Worm (Caenorhabditis elegans) whole organism, early embryonic: Measurements from ENCODE around the gene vps-32.1.

Experiments
- B0310.2 ChIP-seq: sonication (generic microtip); optimal IDR thresholded peaks from 2 replicates; lab custom pipeline; 2016; ENCODE audit warnings: mild to moderate bottlenecking, missing genetic modification characterization, missing compliant biosample characterization
- F13C5.2 ChIP-seq: sonication (generic microtip); optimal IDR thresholded peaks from 2 replicates; lab custom pipeline; 2017; ENCODE audit warnings: mild to moderate bottlenecking, missing genetic modification characterization, inconsistent platforms, missing compliant biosample characterization
- aly-1 ChIP-seq: sonication (generic microtip); optimal IDR thresholded peaks from 2 replicates; lab custom pipeline; 2016; ENCODE audit warnings: missing genetic modification characterization, missing compliant biosample characterization
- ama-1 ChIP-seq: fragments of 150-350 bp; optimal IDR thresholded peaks from 2 replicates; lab custom pipeline; 2014
- ceh-13 ChIP-seq: fragments of 200-800 bp; sonication (Bioruptor generic); optimal IDR thresholded peaks from 2 replicates; lab custom pipeline; 2018; ENCODE audit warnings: mild to moderate bottlenecking, missing genetic modification characterization, missing compliant biosample characterization
- ceh-36 ChIP-seq: sonication (generic microtip); optimal IDR thresholded peaks from 2 replicates; lab custom pipeline; 2016; ENCODE audit warnings: missing genetic modification characterization, inconsistent platforms, missing compliant biosample characterization
- ets-7 ChIP-seq: sonication (generic microtip); optimal IDR thresholded peaks from 2 replicates; lab custom pipeline; 2016; ENCODE audit warnings: missing genotype, missing genetic modification characterization, missing compliant biosample characterization
- flt-1 ChIP-seq: fragments of 200-800 bp; sonication (Bioruptor generic); IDR thresholded peaks from 2 replicates; pipeline ENCODE4 v1.3.6; 2022; ENCODE audit warnings: missing genetic modification characterization, missing compliant biosample characterization
- hmbx-1 ChIP-seq: sonication (generic microtip); optimal IDR thresholded peaks from 2 replicates; lab custom pipeline; 2016; ENCODE audit warnings: mild to moderate bottlenecking, missing genetic modification characterization, missing compliant biosample characterization
- hmg-4 ChIP-seq: fragments of 200-800 bp; sonication (Bioruptor generic); optimal IDR thresholded peaks from 2 replicates; lab custom pipeline; 2018; ENCODE audit warnings: mild to moderate bottlenecking, missing genetic modification characterization, missing compliant biosample characterization
- hnd-1 ChIP-seq: sonication (generic microtip); optimal IDR thresholded peaks from 2 replicates; lab custom pipeline; 2016; ENCODE audit warnings: missing genetic modification characterization, missing compliant biosample characterization
- pes-1 ChIP-seq: fragments of 200-800 bp; sonication (Bioruptor generic); IDR thresholded peaks from 2 replicates; pipeline ENCODE4 v1.3.6; 2022; ENCODE audit warnings: missing genetic modification reagents, missing genetic modification characterization, missing compliant biosample characterization
- scrt-1 ChIP-seq: fragments of 200-800 bp; sonication (Bioruptor generic); IDR thresholded peaks from 2 replicates; pipeline ENCODE4 v1.3.6; 2022; ENCODE audit warnings: missing genetic modification characterization, missing compliant biosample characterization
- sea-1 ChIP-seq: fragments of 200-800 bp; sonication (Bioruptor generic); conservative IDR thresholded peaks from 2 replicates; pipeline ENCODE4 v1.3.6; 2022; ENCODE audit warnings: missing genetic modification characterization, missing compliant biosample characterization
- tbx-11 ChIP-seq: fragments of 200-800 bp; sonication (Bioruptor generic); IDR thresholded peaks from 2 replicates; pipeline ENCODE4 v1.3.6; 2022; ENCODE audit warnings: missing genetic modification characterization, missing compliant biosample characterization
- tbx-37 ChIP-seq: fragments of 200-800 bp; sonication (Bioruptor generic); conservative IDR thresholded peaks from 2 replicates; pipeline ENCODE4 v1.3.6; 2022; ENCODE audit warnings: missing genetic modification reagents, missing genetic modification characterization, missing compliant biosample characterization
- tra-4 ChIP-seq: sonication (generic microtip); optimal IDR thresholded peaks from 2 replicates; lab custom pipeline; 2017; ENCODE audit warnings: missing genetic modification characterization, missing compliant biosample characterization

The vps-32.1 gene

DNA sequence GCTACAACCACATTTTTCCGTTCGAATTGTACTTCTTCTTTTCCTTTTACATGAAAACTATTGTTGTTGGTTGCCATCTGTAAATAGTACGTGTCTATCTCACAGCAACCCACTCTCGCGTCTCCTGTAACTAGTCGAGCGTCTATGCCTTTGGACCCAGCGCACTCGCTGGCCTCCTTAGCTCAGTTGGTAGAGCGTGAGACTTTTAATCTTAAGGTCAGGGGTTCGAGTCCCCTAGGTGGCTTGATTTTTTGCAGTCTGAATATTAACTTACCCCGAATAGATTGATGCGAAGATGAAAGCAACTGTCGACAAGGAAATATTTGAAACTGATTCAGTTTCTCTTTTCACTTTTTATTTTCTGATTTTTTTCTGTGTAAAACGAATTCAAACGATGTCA lies 24.4 kb upstream of the vps-32.1 start, which contains the start of gene mpz-3:
mpz-3 (minus strand) TSS at position 320 of the 400 bp plus-strand sequence.
- no peak for TF ChIP-seq tra-4
- peak; percentile 64 for TF ChIP-seq ceh-36
- TF ChIP-seq hmbx-1 (tag; lab: Kevin White, UChicago) = no peak
- TF ChIP-seq sea-1 (GFP tag; lab: Robert Waterston, UW) = no peak
- TF ChIP-seq ets-7 (tag; lab: Kevin White, UChicago) = peak; percentile 30
- TF ChIP-seq scrt-1 (GFP tag; lab: Robert Waterston, UW) = peak; percentile 77
- no peak for TF ChIP-seq hmg-4 (GFP tag; lab: Kevin White, UChicago)
- TF ChIP-seq hnd-1 (tag; lab: Kevin White, UChicago) = peak; percentile 47
- TF ChIP-seq F13C5.2 (tag; lab: Kevin White, UChicago) = peak; percentile 72
- TF ChIP-seq tbx-37 (GFP tag; lab: Robert Waterston, UW) = no peak; the same call in 1 of the 2 replicates
- no peak for TF ChIP-seq pes-1 (GFP tag; lab: Robert Waterston, UW)
- TF ChIP-seq ama-1 = no peak
- peak; percentile 58 for TF ChIP-seq ceh-13 (GFP tag; lab: Kevin White, UChicago)
- peak; percentile 83 for TF ChIP-seq tbx-11
- peak; percentile 81; the same call in 1 of the 2 replicates for TF ChIP-seq flt-1 (GFP tag; lab: Robert Waterston, UW)
- TF ChIP-seq B0310.2 (tag; lab: Kevin White, UChicago) = peak; percentile 30
- TF ChIP-seq aly-1 (tag; lab: Kevin White, UChicago) = peak; percentile 74

DNA sequence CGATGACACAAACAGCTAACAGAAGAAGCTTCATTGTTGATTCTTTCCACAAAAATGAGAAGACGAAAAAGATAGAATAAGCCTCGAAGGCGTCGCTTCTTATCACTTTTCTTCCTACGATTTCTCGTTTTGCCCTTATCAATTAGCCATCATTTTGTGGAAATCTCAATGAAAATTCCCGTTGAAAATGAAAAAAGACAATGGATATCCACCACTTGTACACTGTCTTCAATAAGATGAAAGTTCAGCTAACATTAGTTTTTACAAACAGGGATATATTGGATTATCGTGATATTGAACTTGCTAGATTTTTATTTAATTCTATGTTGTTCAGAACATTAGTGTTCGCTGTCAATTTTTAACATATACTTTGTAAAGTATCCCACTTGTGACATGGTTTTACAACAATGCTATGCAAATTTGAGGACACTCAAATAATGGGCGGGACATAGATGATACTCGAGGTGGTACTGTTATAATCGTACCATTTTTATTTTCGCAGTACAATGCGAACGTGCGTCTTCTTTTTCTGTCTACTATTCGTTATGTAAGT lies 22.8 kb upstream of the vps-32.1 start, which contains the start of the genes F18C5.5 and F18C5.9:
F18C5.5 (minus strand) TSS at position 101 of the 553 bp plus-strand sequence.
F18C5.9 (plus strand) TSS at position 503 of the 553 bp plus-strand sequence.
- TF ChIP-seq sea-1 (GFP tag; lab: Robert Waterston, UW) (no peak), hnd-1 (tag; lab: Kevin White, UChicago) (no peak), hmbx-1 (tag; lab: Kevin White, UChicago) (no peak), flt-1 (GFP tag; lab: Robert Waterston, UW) (no peak), tbx-11 (no peak), hmg-4 (GFP tag; lab: Kevin White, UChicago) (no peak), tra-4 (no peak), ets-7 (tag; lab: Kevin White, UChicago) (no peak), F13C5.2 (tag; lab: Kevin White, UChicago) (no peak), pes-1 (GFP tag; lab: Robert Waterston, UW) (no peak), aly-1 (tag; lab: Kevin White, UChicago) (no peak), B0310.2 (tag; lab: Kevin White, UChicago) (no peak), ceh-13 (GFP tag; lab: Kevin White, UChicago) (no peak), ama-1 (no peak), scrt-1 (GFP tag; lab: Robert Waterston, UW) (no peak)

DNA sequence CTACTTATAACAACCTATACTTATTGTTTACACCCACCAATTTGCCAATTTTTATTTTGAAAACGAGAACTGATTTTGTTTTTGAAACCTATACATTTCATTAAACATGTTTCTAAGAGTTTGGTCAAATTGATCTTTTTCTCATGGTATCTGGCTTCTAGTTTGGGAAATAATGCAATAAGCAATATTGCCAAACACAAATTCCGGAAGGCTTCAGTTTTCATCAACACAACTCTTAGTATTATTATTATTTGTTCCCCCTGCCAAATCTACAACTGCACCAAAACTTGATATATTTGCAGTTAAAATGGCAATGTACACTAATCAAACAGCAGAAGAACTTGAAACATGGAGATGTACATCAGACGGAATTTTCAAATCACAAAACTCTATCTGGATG lies 20.8 kb upstream of the vps-32.1 start, which contains the start of gene sra-27:
sra-27 (plus strand) TSS at position 301 of the 400 bp plus-strand sequence.
- TF ChIP-seq hmg-4 (GFP tag; lab: Kevin White, UChicago) (no peak), ceh-36 (no peak), tra-4 (no peak), B0310.2 (tag; lab: Kevin White, UChicago) (no peak), hmbx-1 (tag; lab: Kevin White, UChicago) (no peak)

DNA sequence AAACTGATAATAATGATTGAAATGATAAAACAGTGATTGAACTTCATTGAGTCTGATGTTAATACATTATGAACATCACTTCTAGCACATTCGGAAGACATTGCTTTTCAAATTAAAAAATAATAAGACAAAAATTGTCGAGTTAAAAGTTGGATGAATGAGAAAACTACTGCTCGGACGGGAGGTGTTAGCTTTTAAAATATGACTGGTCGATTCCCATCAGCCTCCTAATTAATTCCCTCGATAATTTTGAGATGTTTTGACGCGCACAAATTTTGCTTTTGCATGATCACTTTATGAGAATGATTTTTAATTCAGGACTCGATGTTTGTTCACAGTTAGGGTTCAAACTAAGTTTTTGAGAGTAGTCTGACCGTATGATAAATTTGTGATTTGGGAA lies 15.8 kb upstream of the vps-32.1 start, which contains the start of gene sra-28:
sra-28 (minus strand) TSS at position 101 of the 400 bp plus-strand sequence.
- TF ChIP-seq F13C5.2 (tag; lab: Kevin White, UChicago) (no peak), scrt-1 (GFP tag; lab: Robert Waterston, UW) (no peak), aly-1 (tag; lab: Kevin White, UChicago) (no peak)

DNA sequence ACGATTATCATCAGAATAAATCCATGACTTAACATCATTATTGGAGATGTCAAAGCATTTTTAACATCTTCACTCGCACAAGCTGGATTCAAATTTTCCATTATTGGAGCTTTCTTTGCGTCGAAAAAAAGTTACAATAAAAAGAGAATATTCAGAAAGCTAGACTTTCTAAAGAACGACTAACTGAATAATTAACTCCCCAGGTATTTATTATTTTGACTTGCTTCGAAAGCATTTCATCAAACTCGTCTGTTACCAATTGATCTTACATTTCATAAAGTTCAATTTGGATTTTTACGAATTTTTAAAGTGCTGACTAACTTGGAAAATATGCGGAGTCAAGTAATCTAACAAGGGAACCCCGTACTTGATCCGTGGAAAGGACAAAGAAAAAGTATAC lies 13.9 kb upstream of the vps-32.1 start, which contains the start of gene sra-29:
sra-29 (minus strand) TSS at position 101 of the 400 bp plus-strand sequence.
- TF ChIP-seq aly-1 (tag; lab: Kevin White, UChicago) (no peak), hmg-4 (GFP tag; lab: Kevin White, UChicago) (no peak), ceh-13 (GFP tag; lab: Kevin White, UChicago) (no peak), tra-4 (no peak), F13C5.2 (tag; lab: Kevin White, UChicago) (no peak), ets-7 (tag; lab: Kevin White, UChicago) (no peak), scrt-1 (GFP tag; lab: Robert Waterston, UW) (no peak), tbx-11 (no peak), sea-1 (GFP tag; lab: Robert Waterston, UW) (no peak), pes-1 (GFP tag; lab: Robert Waterston, UW) (no peak), tbx-37 (GFP tag; lab: Robert Waterston, UW) (no peak), flt-1 (GFP tag; lab: Robert Waterston, UW) (no peak), B0310.2 (tag; lab: Kevin White, UChicago) (no peak), ceh-36 (no peak), ama-1 (no peak), hmbx-1 (tag; lab: Kevin White, UChicago) (no peak), hnd-1 (tag; lab: Kevin White, UChicago) (no peak)

DNA sequence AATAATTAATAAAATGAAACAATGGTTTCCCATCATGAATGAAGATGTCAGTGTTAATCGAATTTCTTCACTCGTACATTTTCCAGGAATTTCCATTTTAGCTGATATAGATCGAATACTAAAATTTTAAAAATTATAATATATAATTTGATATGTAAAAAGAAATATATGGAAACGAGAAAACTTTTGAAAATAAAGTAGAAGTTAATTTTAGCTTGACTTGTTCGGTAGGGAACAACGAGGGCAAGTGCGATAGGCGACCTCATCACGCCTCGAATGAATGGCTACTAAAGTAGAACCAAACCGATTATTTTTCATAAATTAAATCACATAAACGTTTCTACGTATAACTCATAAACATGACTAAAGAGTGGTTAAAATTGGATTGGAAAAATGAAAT lies 11.1 kb upstream of the vps-32.1 start, which contains the start of gene sra-31:
sra-31 (minus strand) TSS at position 101 of the 400 bp plus-strand sequence.
- TF ChIP-seq sea-1 (GFP tag; lab: Robert Waterston, UW) = no peak
- TF ChIP-seq hnd-1 (tag; lab: Kevin White, UChicago) = no peak
- no peak for TF ChIP-seq tbx-37 (GFP tag; lab: Robert Waterston, UW)
- TF ChIP-seq hmg-4 (GFP tag; lab: Kevin White, UChicago) = no peak
- TF ChIP-seq pes-1 (GFP tag; lab: Robert Waterston, UW) = no peak
- TF ChIP-seq hmbx-1 (tag; lab: Kevin White, UChicago) = no peak
- TF ChIP-seq ceh-13 (GFP tag; lab: Kevin White, UChicago) = no peak
- no peak for TF ChIP-seq tbx-11
- TF ChIP-seq scrt-1 (GFP tag; lab: Robert Waterston, UW) = no peak
- TF ChIP-seq ets-7 (tag; lab: Kevin White, UChicago) = no peak
- no peak for TF ChIP-seq tra-4
- TF ChIP-seq F13C5.2 (tag; lab: Kevin White, UChicago) = no peak
- no peak for TF ChIP-seq flt-1 (GFP tag; lab: Robert Waterston, UW)
- TF ChIP-seq ama-1 = no peak
